Fruit fly (Drosophila melanogaster) whole organism, adult: ENCODE measurements around the gene mon2.

Experiments
- CG11617 ChIP-seq: fragments of 200-800 bp; sonication (Bioruptor generic); optimal IDR thresholded peaks from 2 replicates; lab custom pipeline; 2017; ENCODE audit warnings: mild to moderate bottlenecking, missing biosample characterization, missing genetic modification reagents, missing genetic modification characterization
- CG14711 ChIP-seq: fragments of 200-800 bp; sonication (Bioruptor generic); optimal IDR thresholded peaks from 2 replicates; lab custom pipeline; 2018; ENCODE audit warnings: missing biosample characterization, mild to moderate bottlenecking, missing genetic modification characterization, moderate library complexity
- CG33017 ChIP-seq: fragments of 200-800 bp; sonication (Bioruptor generic); optimal IDR thresholded peaks from 2 replicates; lab custom pipeline; 2018; ENCODE audit warnings: missing biosample characterization, mild to moderate bottlenecking, missing genetic modification characterization, moderate library complexity
- Hr96 ChIP-seq: fragments of 200-800 bp; sonication (Bioruptor generic); optimal IDR thresholded peaks from 2 replicates; lab custom pipeline; 2016; ENCODE audit warnings: missing biosample characterization, missing genetic modification characterization
- Mnt ChIP-seq: fragments of 200-800 bp; sonication (Bioruptor generic); optimal IDR thresholded peaks from 2 replicates; lab custom pipeline; 2016; ENCODE audit warnings: missing biosample characterization, mild to moderate bottlenecking, missing genetic modification characterization
- bab1 ChIP-seq: fragments of 200-800 bp; sonication (Bioruptor generic); optimal IDR thresholded peaks from 3 replicates; lab custom pipeline; 2019; ENCODE audit warnings: missing biosample characterization, mild to moderate bottlenecking, missing genetic modification characterization, moderate library complexity
- cic ChIP-seq: fragments of 200-800 bp; sonication (Bioruptor generic); optimal IDR thresholded peaks from 2 replicates; lab custom pipeline; 2017; ENCODE audit warnings: missing biosample characterization, mild to moderate bottlenecking, missing genetic modification characterization, moderate library complexity
- kay ChIP-seq: fragments of 200-800 bp; sonication (Bioruptor generic); peaks from one replicate; lab custom pipeline; 2016; ENCODE audit warnings: missing biosample characterization, missing genetic modification characterization, borderline replicate concordance
- ovo ChIP-seq: fragments of 200-800 bp; sonication (Bioruptor generic); optimal IDR thresholded peaks from 2 replicates; lab custom pipeline; 2016; ENCODE audit warnings: missing biosample characterization, missing genetic modification characterization
- pad ChIP-seq: fragments of 200-800 bp; sonication (Bioruptor generic); optimal IDR thresholded peaks from 3 replicates; lab custom pipeline; 2017; ENCODE audit warnings: missing biosample characterization, missing genetic modification characterization, mild to moderate bottlenecking, moderate library complexity, missing genetic modification reagents
- tj ChIP-seq: fragments of 200-800 bp; sonication (Bioruptor generic); optimal IDR thresholded peaks from 3 replicates; lab custom pipeline; 2017; ENCODE audit warnings: missing biosample characterization, mild to moderate bottlenecking, missing genetic modification characterization, moderate library complexity

- TF ChIP-seq cic (GFP tag; lab: Kevin White, UChicago) = peak; percentile 88
- TF ChIP-seq tj (GFP tag; lab: Kevin White, UChicago) = peak; percentile 58
- peak; percentile 61 for TF ChIP-seq CG33017
- peak; percentile 33 for TF ChIP-seq bab1 (GFP tag; lab: Kevin White, UChicago)
- peak; percentile 51 for TF ChIP-seq CG11617
- TF ChIP-seq pad (GFP tag; lab: Kevin White, UChicago) = peak; percentile 25
- peak; percentile 40 for TF ChIP-seq Mnt (GFP tag; lab: Kevin White, UChicago)
- peak; percentile 34 for TF ChIP-seq Hr96 (GFP tag; lab: Kevin White, UChicago)
- TF ChIP-seq kay = no peak
- TF ChIP-seq ovo (GFP tag; lab: Kevin White, UChicago) = no peak
- no peak for TF ChIP-seq CG14711 (tag; lab: Kevin White, UChicago)
Measured at dm6 chr2L:8163588-8164166, 39.9 kb upstream of the mon2 start.
